Fruit fly (Drosophila melanogaster) whole organism, embryonic: ENCODE measurements around the gene ct.

Experiments
- Atf-2 ChIP-seq: fragments of 200-800 bp; sonication (Bioruptor generic); optimal IDR thresholded peaks from 2 replicates; lab custom pipeline; 2016; ENCODE audit warnings: missing biosample characterization, missing genetic modification characterization
- BEAF-32 ChIP-seq: fragments of 200-800 bp; sonication (Bioruptor generic); optimal IDR thresholded peaks from 3 replicates; lab custom pipeline; 2017; ENCODE audit warnings: missing biosample characterization, missing genetic modification characterization, mild to moderate bottlenecking, moderate library complexity, missing genetic modification reagents
- Blimp-1 ChIP-seq: fragments of 200-800 bp; sonication (Bioruptor generic); optimal IDR thresholded peaks from 3 replicates; lab custom pipeline; 2018; ENCODE audit warnings: missing biosample characterization, missing genetic modification characterization, mild to moderate bottlenecking, moderate library complexity, missing genetic modification reagents
- CG10147 ChIP-seq: fragments of 200-800 bp; sonication (Bioruptor generic); optimal IDR thresholded peaks from 2 replicates; lab custom pipeline; 2019; ENCODE audit warnings: missing biosample characterization, mild to moderate bottlenecking, missing genetic modification characterization, moderate library complexity
- CG10462 ChIP-seq: fragments of 200-800 bp; sonication (Bioruptor generic); optimal IDR thresholded peaks from 2 replicates; lab custom pipeline; 2016; ENCODE audit warnings: missing biosample characterization, missing genetic modification characterization
- CG10543 ChIP-seq: fragments of 200-800 bp; sonication (Bioruptor generic); optimal IDR thresholded peaks from 3 replicates; lab custom pipeline; 2017; ENCODE audit warnings: missing biosample characterization, mild to moderate bottlenecking, missing genetic modification characterization, moderate library complexity
- CG10565 ChIP-seq: fragments of 200-800 bp; sonication (Bioruptor generic); optimal IDR thresholded peaks from 3 replicates; lab custom pipeline; 2016; ENCODE audit warnings: missing biosample characterization, mild to moderate bottlenecking, missing genetic modification characterization
- CG11085 ChIP-seq: fragments of 200-800 bp; sonication (Bioruptor generic); IDR thresholded peaks from 2 replicates; pipeline ENCODE4 v1.3.6; 2022; ENCODE audit warnings: missing biosample characterization, missing genetic modification characterization
- CG11723 ChIP-seq: fragments of 200-800 bp; sonication (Bioruptor generic); optimal IDR thresholded peaks from 2 replicates; lab custom pipeline; 2017; ENCODE audit warnings: missing biosample characterization, mild to moderate bottlenecking, missing genetic modification characterization
- CG12155 ChIP-seq: fragments of 200-800 bp; sonication (Bioruptor generic); optimal IDR thresholded peaks from 3 replicates; lab custom pipeline; 2016; ENCODE audit warnings: missing biosample characterization, missing genetic modification characterization
- CG12744 ChIP-seq: fragments of 200-800 bp; sonication (Bioruptor generic); optimal IDR thresholded peaks from 2 replicates; lab custom pipeline; 2016; ENCODE audit warnings: missing biosample characterization, missing genetic modification characterization
- CG15073 ChIP-seq: fragments of 200-800 bp; sonication (Bioruptor generic); optimal IDR thresholded peaks from 2 replicates; lab custom pipeline; 2016; ENCODE audit warnings: missing biosample characterization, missing genetic modification characterization
- CG17361 ChIP-seq: fragments of 200-800 bp; sonication (Bioruptor generic); IDR thresholded peaks from 3 replicates; pipeline ENCODE4 v1.3.6; 2022; ENCODE audit warnings: missing biosample characterization, missing genetic modification characterization
- CG17829 ChIP-seq: fragments of 200-800 bp; optimal IDR thresholded peaks from 2 replicates; lab custom pipeline; 2019; ENCODE audit warnings: missing biosample characterization, mild to moderate bottlenecking, missing genetic modification characterization, moderate library complexity
- CG17912 ChIP-seq: fragments of 200-800 bp; sonication (Bioruptor generic); optimal IDR thresholded peaks from 2 replicates; lab custom pipeline; 2018; ENCODE audit warnings: missing biosample characterization, mild to moderate bottlenecking, missing genetic modification characterization
- CG2116 ChIP-seq: fragments of 200-800 bp; sonication (Bioruptor generic); optimal IDR thresholded peaks from 3 replicates; lab custom pipeline; 2018; ENCODE audit warnings: missing biosample characterization, mild to moderate bottlenecking, missing genetic modification characterization
- CG2120 ChIP-seq: fragments of 200-800 bp; sonication (Bioruptor generic); optimal IDR thresholded peaks from 3 replicates; lab custom pipeline; 2016; ENCODE audit warnings: missing biosample characterization, missing genetic modification characterization
- CG2129 ChIP-seq: fragments of 200-800 bp; sonication (Bioruptor generic); IDR thresholded peaks from 2 replicates; pipeline ENCODE4 v1.3.6; 2022; ENCODE audit warnings: missing biosample characterization, missing genetic modification characterization; ENCODE audit not compliant: partially characterized antibody
- CG3726 ChIP-seq: fragments of 200-800 bp; sonication (Bioruptor generic); IDR thresholded peaks from 3 replicates; pipeline ENCODE4, ENCODE4 v1.3.6; 2022; ENCODE audit warnings: missing biosample characterization, missing genetic modification characterization
- CG6791 ChIP-seq: fragments of 200-800 bp; sonication (Bioruptor generic); IDR thresholded peaks from 3 replicates; pipeline ENCODE4 v1.3.6; 2022; ENCODE audit warnings: missing biosample characterization, missing genetic modification characterization; ENCODE audit not compliant: partially characterized antibody
- CG7963 ChIP-seq: fragments of 200-800 bp; sonication (Bioruptor generic); IDR thresholded peaks from 3 replicates; pipeline ENCODE4 v1.3.6; 2022; ENCODE audit warnings: missing biosample characterization, missing genetic modification characterization; ENCODE audit not compliant: partially characterized antibody
- CG8944 ChIP-seq: fragments of 200-800 bp; sonication (Bioruptor generic); optimal IDR thresholded peaks from 3 replicates; lab custom pipeline; 2016; ENCODE audit warnings: missing biosample characterization, missing genetic modification characterization
- Dip2 ChIP-seq: fragments of 200-800 bp; sonication (Bioruptor generic); IDR thresholded peaks from 2 replicates; pipeline ENCODE4 v1.3.6; 2022; ENCODE audit warnings: missing biosample characterization, missing genetic modification characterization
- Dp ChIP-seq: fragments of 200-800 bp; sonication (Bioruptor generic); optimal IDR thresholded peaks from 2 replicates; lab custom pipeline; 2018; ENCODE audit warnings: missing biosample characterization, mild to moderate bottlenecking, missing genetic modification characterization, moderate library complexity
- HLH4C ChIP-seq: fragments of 200-800 bp; sonication (Bioruptor generic); IDR thresholded peaks from 3 replicates; pipeline ENCODE4 v1.3.6; 2022; ENCODE audit warnings: missing biosample characterization, missing genetic modification characterization; ENCODE audit not compliant: partially characterized antibody
- Hr3 ChIP-seq: fragments of 200-800 bp; sonication (Bioruptor generic); optimal IDR thresholded peaks from 3 replicates; lab custom pipeline; 2016; ENCODE audit warnings: missing biosample characterization, missing genetic modification characterization
- Jarid2 ChIP-seq: fragments of 200-800 bp; sonication (Bioruptor generic); optimal IDR thresholded peaks from 3 replicates; lab custom pipeline; 2017; ENCODE audit warnings: mild to moderate bottlenecking, missing biosample characterization, missing genetic modification reagents, missing genetic modification characterization
- Myb ChIP-seq: fragments of 200-800 bp; sonication (Bioruptor generic); optimal IDR thresholded peaks from 2 replicates; lab custom pipeline; 2016; ENCODE audit warnings: missing biosample characterization, missing genetic modification characterization
- Nf-YB ChIP-seq: fragments of 200-800 bp; sonication (Bioruptor generic); optimal IDR thresholded peaks from 3 replicates; lab custom pipeline; 2019; ENCODE audit warnings: missing biosample characterization, mild to moderate bottlenecking, missing genetic modification characterization, moderate library complexity
- Opbp ChIP-seq: fragments of 200-800 bp; sonication (Bioruptor generic); IDR thresholded peaks from 3 replicates; pipeline ENCODE4 v1.3.6; 2022; ENCODE audit warnings: missing biosample characterization, missing genetic modification characterization; ENCODE audit not compliant: partially characterized antibody
- Rx ChIP-seq: fragments of 200-800 bp; sonication (Bioruptor generic); IDR thresholded peaks from 2 replicates; pipeline ENCODE4 v1.3.6; 2022; ENCODE audit warnings: missing biosample characterization, missing genetic modification characterization
- Xrp1 ChIP-seq: fragments of 200-800 bp; sonication (Bioruptor generic); IDR thresholded peaks from 2 replicates; pipeline ENCODE4 v1.3.6; 2022; ENCODE audit warnings: missing biosample characterization, missing genetic modification characterization
- abd-A ChIP-seq: fragments of 200-800 bp; sonication (Bioruptor generic); optimal IDR thresholded peaks from 3 replicates; lab custom pipeline; 2019; ENCODE audit warnings: missing biosample characterization, mild to moderate bottlenecking, missing genetic modification characterization, moderate library complexity
- ase ChIP-seq: fragments of 200-800 bp; sonication (Bioruptor generic); IDR thresholded peaks from 3 replicates; pipeline ENCODE4 v1.3.6; 2022; ENCODE audit warnings: missing biosample characterization, missing genetic modification characterization
- ato ChIP-seq: fragments of 200-800 bp; sonication (Bioruptor generic); IDR thresholded peaks from 2 replicates; pipeline ENCODE4 v1.3.6; 2022; ENCODE audit warnings: missing biosample characterization, missing genetic modification characterization; ENCODE audit not compliant: partially characterized antibody
- crol ChIP-seq: fragments of 200-800 bp; sonication (Bioruptor generic); IDR thresholded peaks from 2 replicates; pipeline ENCODE4 v1.3.6; 2022; ENCODE audit warnings: missing biosample characterization, missing genetic modification characterization
- dmrt99B ChIP-seq: fragments of 200-800 bp; sonication (Bioruptor generic); optimal IDR thresholded peaks from 2 replicates; lab custom pipeline; 2018; ENCODE audit warnings: missing biosample characterization, mild to moderate bottlenecking, missing genetic modification characterization, moderate library complexity
- dysf ChIP-seq: fragments of 200-800 bp; sonication (Bioruptor generic); IDR thresholded peaks from 3 replicates; pipeline ENCODE4 v1.3.6; 2022; ENCODE audit warnings: missing biosample characterization, missing genetic modification characterization
- fd3F ChIP-seq: fragments of 200-800 bp; sonication (Bioruptor generic); optimal IDR thresholded peaks from 2 replicates; lab custom pipeline; 2018; ENCODE audit warnings: missing biosample characterization, mild to moderate bottlenecking, missing genetic modification characterization, moderate library complexity
- gro ChIP-seq: fragments of 200-800 bp; sonication (Bioruptor generic); optimal IDR thresholded peaks from 2 replicates; lab custom pipeline; 2016; ENCODE audit warnings: missing biosample characterization, missing genetic modification characterization
- hbn ChIP-seq: fragments of 200-800 bp; sonication (Bioruptor generic); IDR thresholded peaks from 2 replicates; pipeline ENCODE4 v1.3.6; 2022; ENCODE audit warnings: missing biosample characterization, missing genetic modification characterization; ENCODE audit not compliant: partially characterized antibody
- luna ChIP-seq: fragments of 200-800 bp; sonication (Bioruptor generic); optimal IDR thresholded peaks from 2 replicates; lab custom pipeline; 2016; ENCODE audit warnings: missing biosample characterization, missing genetic modification characterization
- mirr ChIP-seq: fragments of 200-800 bp; sonication (Bioruptor generic); optimal IDR thresholded peaks from 3 replicates; lab custom pipeline; 2018; ENCODE audit warnings: missing biosample characterization, mild to moderate bottlenecking, missing genetic modification characterization
- pan ChIP-seq, 4 experiments: fragments of >200 bp in 3 of 4; fragments of 200-800 bp in 1 of 4; sonication (Bioruptor generic) in 1 of 4; optimal IDR thresholded peaks in 3 of 4; IDR thresholded peaks in 1 of 4; 2 replicates each; pipeline versions ENCODE4 v1.3.6 to Lab custom; 2017 to 2022; ENCODE audit warnings: missing biosample characterization in 2 of 4, missing genetic modification characterization in 2 of 4, mixed read lengths in 1 of 4
- pb ChIP-seq: fragments of 200-800 bp; sonication (Bioruptor generic); optimal IDR thresholded peaks from 3 replicates; lab custom pipeline; 2016; ENCODE audit warnings: missing biosample characterization, missing genetic modification characterization
- sens-2 ChIP-seq: fragments of 200-800 bp; sonication (Bioruptor generic); IDR thresholded peaks from 2 replicates; pipeline ENCODE4 v1.3.6; 2022; ENCODE audit warnings: missing biosample characterization, missing genetic modification characterization
- so ChIP-seq: fragments of 200-800 bp; sonication (Bioruptor generic); IDR thresholded peaks from 3 replicates; pipeline ENCODE4 v1.3.6; 2022; ENCODE audit warnings: missing biosample characterization, missing genetic modification characterization
- sug ChIP-seq: fragments of 200-800 bp; optimal IDR thresholded peaks from 2 replicates; lab custom pipeline; 2019; ENCODE audit warnings: missing biosample characterization, mild to moderate bottlenecking, missing genetic modification characterization, moderate library complexity
- tin ChIP-seq: fragments of 200-800 bp; sonication (Bioruptor generic); optimal IDR thresholded peaks from 3 replicates; lab custom pipeline; 2016; ENCODE audit warnings: missing biosample characterization, missing genetic modification characterization
- tup ChIP-seq: fragments of 200-800 bp; sonication (Bioruptor generic); optimal IDR thresholded peaks from 2 replicates; lab custom pipeline; 2016; ENCODE audit warnings: missing biosample characterization, mild to moderate bottlenecking, missing genetic modification characterization, moderate library complexity

Gene ct

dm6 chrX:7721905-7722304 lies 113.7 kb downstream of the ct start, which contains the start of gene Hira (continued):
- TF ChIP-seq gro (GFP tag; lab: Kevin White, UChicago) (no peak), Dip2 (GFP tag; lab: Robert Waterston, UW) (no peak), Hr3 (GFP tag; lab: Kevin White, UChicago) (no peak), ato (GFP tag; lab: Robert Waterston, UW) (peak; percentile 90), Nf-YB (no peak), Rx (GFP tag; lab: Robert Waterston, UW) (no peak), CG7963 (GFP tag; lab: Robert Waterston, UW) (peak; percentile 92), so (no peak), sens-2 (GFP tag; lab: Robert Waterston, UW) (no peak), CG11085 (GFP tag; lab: Robert Waterston, UW) (no peak), fd3F (GFP tag; lab: Kevin White, UChicago) (no peak), Opbp (GFP tag; lab: Robert Waterston, UW) (peak; percentile 89), CG12744 (GFP tag; lab: Kevin White, UChicago) (no peak), Myb (GFP tag; lab: Kevin White, UChicago) (peak; percentile 30), CG17912 (no peak), CG3726 (GFP tag; lab: Robert Waterston, UW) (no peak), CG2116 (GFP tag; lab: Kevin White, UChicago) (peak; percentile 88), hbn (GFP tag; lab: Robert Waterston, UW) (peak; percentile 82), luna (GFP tag; lab: Kevin White, UChicago) (no peak), CG2120 (GFP tag; lab: Kevin White, UChicago) (peak; percentile 9), Dp (peak; percentile 96), CG10565 (GFP tag; lab: Kevin White, UChicago) (no peak), CG8944 (GFP tag; lab: Kevin White, UChicago) (no peak), tup (no peak), CG12155 (GFP tag; lab: Kevin White, UChicago) (no peak), tin (GFP tag; lab: Kevin White, UChicago) (no peak), dmrt99B (tag; lab: Kevin White, UChicago) (no peak), pb (GFP tag; lab: Kevin White, UChicago) (no peak), CG10543 (no peak), ase (GFP tag; lab: Robert Waterston, UW) (no peak), sug (peak; percentile 21), BEAF-32 (GFP tag; lab: Kevin White, UChicago) (peak; percentile 80), CG15073 (GFP tag; lab: Kevin White, UChicago) (no peak), CG17361 (GFP tag; lab: Robert Waterston, UW) (no peak), CG17829 (tag; lab: Kevin White, UChicago) (no peak), CG10462 (GFP tag; lab: Kevin White, UChicago) (no peak), crol (GFP tag; lab: Robert Waterston, UW) (no peak), Atf-2 (no peak), Blimp-1 (GFP tag; lab: Kevin White, UChicago) (no peak), HLH4C (peak; percentile 93), CG10147 (GFP tag; lab: Kevin White, UChicago) (no peak), dysf (no peak), pan (optimal IDR thresholded peaks at IDR 0.05; lab: Kevin White, UChicago) (no peak), pan (GFP tag; optimal IDR thresholded peaks at IDR 0.05 in 1 of 2, IDR thresholded peaks at IDR 0.05 in 1 of 2) (no peak), mirr (no peak), CG2129 (GFP tag; lab: Robert Waterston, UW) (peak; percentile 43), abd-A (no peak), Jarid2 (GFP tag; lab: Kevin White, UChicago) (no peak), Xrp1 (GFP tag; lab: Robert Waterston, UW) (no peak), CG11723 (GFP tag; lab: Kevin White, UChicago) (no peak), CG6791 (GFP tag; lab: Robert Waterston, UW) (peak; percentile 93)
